Worm (Caenorhabditis elegans) whole organism, L2 larva: ENCODE results near the gene ZK896.4.

Experiments used
- C34F6.9 ChIP-seq: fragments of 150-350 bp; optimal IDR thresholded peaks from 2 replicates; lab custom pipeline; 2014; ENCODE audit warnings: missing biosample characterization, missing genetic modification characterization
- F13H6.1 ChIP-seq: sonication (generic microtip); optimal IDR thresholded peaks from 2 replicates; lab custom pipeline; 2016; ENCODE audit warnings: missing genetic modification characterization, missing compliant biosample characterization
- R02D3.7 ChIP-seq: fragments of 150-350 bp; optimal IDR thresholded peaks from 2 replicates; lab custom pipeline; 2014; ENCODE audit warnings: missing biosample characterization, missing genetic modification characterization
- Y55F3AM.14 ChIP-seq: fragments of 200-800 bp; sonication (Bioruptor generic); optimal IDR thresholded peaks from 2 replicates; lab custom pipeline; 2018; ENCODE audit warnings: mild to moderate bottlenecking, missing genetic modification characterization, missing compliant biosample characterization
- ZK546.5 ChIP-seq: sonication (generic microtip); optimal IDR thresholded peaks from 2 replicates; lab custom pipeline; 2017; ENCODE audit warnings: missing biosample characterization, missing genetic modification characterization
- alr-1 ChIP-seq: fragments of 150-350 bp; optimal IDR thresholded peaks from 2 replicates; lab custom pipeline; 2014; ENCODE audit warnings: missing biosample characterization, missing genetic modification characterization
- aly-2 ChIP-seq: fragments of 150-350 bp; optimal IDR thresholded peaks from 2 replicates; lab custom pipeline; 2014; ENCODE audit warnings: missing biosample characterization, missing genetic modification characterization
- ama-1 ChIP-seq: fragments of 150-350 bp; optimal IDR thresholded peaks from 2 replicates; lab custom pipeline; 2018; ENCODE audit warnings: inconsistent platforms
- blmp-1 ChIP-seq: sonication (generic microtip); optimal IDR thresholded peaks from 2 replicates; lab custom pipeline; 2017; ENCODE audit warnings: missing genetic modification characterization, mild to moderate bottlenecking, missing compliant biosample characterization, antibody characterized with exemption, moderate library complexity; ENCODE audit not compliant: insufficient read depth
- ceh-16 ChIP-seq: fragments of 150-350 bp; optimal IDR thresholded peaks from 2 replicates; lab custom pipeline; 2014; ENCODE audit warnings: missing biosample characterization, missing genetic modification characterization
- ceh-82 ChIP-seq: fragments of 150-350 bp; optimal IDR thresholded peaks from 2 replicates; lab custom pipeline; 2014; ENCODE audit warnings: missing biosample characterization, missing genetic modification characterization
- dmd-4 ChIP-seq: sonication (generic microtip); optimal IDR thresholded peaks from 2 replicates; lab custom pipeline; 2017; ENCODE audit warnings: missing biosample characterization, missing genetic modification characterization
- elt-3 ChIP-seq: sonication (generic microtip); optimal IDR thresholded peaks from 2 replicates; lab custom pipeline; 2017; ENCODE audit warnings: missing biosample characterization, missing genetic modification characterization
- fos-1 ChIP-seq: fragments of 150-350 bp; optimal IDR thresholded peaks from 2 replicates; lab custom pipeline; 2014; ENCODE audit warnings: missing biosample characterization, missing genetic modification characterization
- gmeb-1 ChIP-seq: fragments of 150-350 bp; optimal IDR thresholded peaks from 2 replicates; lab custom pipeline; 2014; ENCODE audit warnings: missing biosample characterization, missing genetic modification characterization
- lsy-2 ChIP-seq, 2 experiments: fragments of 150-350 bp in 1 of 2; sonication (generic microtip) in 1 of 2; optimal IDR thresholded peaks; 2 replicates each; lab custom pipeline; 2014 to 2017; ENCODE audit warnings: missing biosample characterization in 2 of 2, missing genetic modification characterization in 2 of 2
- mab-5 ChIP-seq: fragments of 150-350 bp; optimal IDR thresholded peaks from 2 replicates; lab custom pipeline; 2014; ENCODE audit warnings: missing biosample characterization, missing genetic modification characterization
- mbf-1 ChIP-seq: sonication (generic microtip); optimal IDR thresholded peaks from 2 replicates; lab custom pipeline; 2017; ENCODE audit warnings: missing biosample characterization, missing genetic modification characterization
- mdl-1 ChIP-seq, 2 experiments: fragments of 150-350 bp in 1 of 2; sonication (generic microtip) in 1 of 2; optimal IDR thresholded peaks; 2 replicates each; lab custom pipeline; 2017; ENCODE audit warnings: missing biosample characterization in 2 of 2, missing genetic modification characterization in 2 of 2
- nhr-10 ChIP-seq: sonication (generic microtip); optimal IDR thresholded peaks from 2 replicates; lab custom pipeline; 2017; ENCODE audit warnings: missing biosample characterization, missing genetic modification characterization
- nhr-12 ChIP-seq: fragments of 150-350 bp; optimal IDR thresholded peaks from 2 replicates; lab custom pipeline; 2014; ENCODE audit warnings: missing biosample characterization, missing genetic modification characterization
- nhr-21 ChIP-seq: fragments of 150-350 bp; optimal IDR thresholded peaks from 2 replicates; lab custom pipeline; 2014; ENCODE audit warnings: missing biosample characterization, missing genetic modification characterization
- nhr-23 ChIP-seq: fragments of 150-350 bp; optimal IDR thresholded peaks from 2 replicates; lab custom pipeline; 2014; ENCODE audit warnings: missing biosample characterization, missing genetic modification reagents, missing genetic modification characterization
- nhr-237 ChIP-seq: fragments of 150-350 bp; optimal IDR thresholded peaks from 2 replicates; lab custom pipeline; 2014; ENCODE audit warnings: missing biosample characterization, missing genetic modification characterization
- nhr-25 ChIP-seq: fragments of 150-350 bp; sonication (generic microtip); optimal IDR thresholded peaks from 3 replicates; lab custom pipeline; 2014; ENCODE audit warnings: missing biosample characterization, missing genetic modification characterization
- nhr-77 ChIP-seq: fragments of 150-350 bp; optimal IDR thresholded peaks from 2 replicates; lab custom pipeline; 2014; ENCODE audit warnings: missing biosample characterization, missing genetic modification characterization
- peb-1 ChIP-seq: fragments of 150-350 bp; optimal IDR thresholded peaks from 2 replicates; lab custom pipeline; 2014; ENCODE audit warnings: missing biosample characterization, missing genetic modification characterization
- sem-4 ChIP-seq: fragments of 150-350 bp; optimal IDR thresholded peaks from 2 replicates; lab custom pipeline; 2014; ENCODE audit warnings: missing biosample characterization, missing genetic modification reagents, missing genetic modification characterization
- skn-1 ChIP-seq: sonication (generic microtip); optimal IDR thresholded peaks from 2 replicates; lab custom pipeline; 2017; ENCODE audit warnings: missing biosample characterization, missing genetic modification characterization
- sma-3 ChIP-seq: sonication (generic microtip); optimal IDR thresholded peaks from 2 replicates; lab custom pipeline; 2016; ENCODE audit warnings: missing genetic modification reagents, missing genetic modification characterization, missing compliant biosample characterization
- sma-9 ChIP-seq, 2 experiments: fragments of 150-350 bp in 1 of 2; sonication (generic microtip) in 1 of 2; optimal IDR thresholded peaks; 2 replicates each; lab custom pipeline; 2014 to 2016; ENCODE audit warnings: missing genetic modification characterization in 2 of 2, mild to moderate bottlenecking in 1 of 2, missing biosample characterization in 1 of 2, missing compliant biosample characterization in 1 of 2, missing genetic modification reagents in 1 of 2, moderate library complexity in 1 of 2
- unc-39 ChIP-seq: fragments of 150-350 bp; optimal IDR thresholded peaks from 2 replicates; lab custom pipeline; 2014; ENCODE audit warnings: missing biosample characterization, missing genetic modification characterization
- zag-1 ChIP-seq: fragments of 150-350 bp; optimal IDR thresholded peaks from 2 replicates; lab custom pipeline; 2014; ENCODE audit warnings: missing biosample characterization, missing genetic modification characterization
- ztf-1 ChIP-seq: fragments of 200-800 bp; sonication (Bioruptor generic); conservative IDR thresholded peaks from 2 replicates; pipeline ENCODE4 v1.3.6; 2022; ENCODE audit warnings: missing genetic modification characterization, missing compliant biosample characterization
- ztf-11 ChIP-seq: sonication (generic microtip); optimal IDR thresholded peaks from 2 replicates; lab custom pipeline; 2017; ENCODE audit warnings: missing biosample characterization, missing genetic modification characterization
- ztf-4 ChIP-seq: fragments of 150-350 bp; optimal IDR thresholded peaks from 2 replicates; lab custom pipeline; 2014; ENCODE audit warnings: missing biosample characterization, missing genetic modification characterization

Gene ZK896.4

ce11 chrIV:12893166-12893565, 10.1 kb upstream of the ZK896.4 start, which contains the start of gene K08D8.12:
Gene K08D8.12, plus strand, starts transcription at chrIV:12893466.
- TF ChIP-seq mdl-1 (tag; optimal IDR thresholded peaks at IDR 0.05; lab: Kevin White, UChicago) (no peak), nhr-23 (tag; lab: Kevin White, UChicago) (no peak), mbf-1 (tag; lab: Kevin White, UChicago) (no peak), dmd-4 (no peak), lsy-2 (tag; optimal IDR thresholded peaks at IDR 0.05; lab: Kevin White, UChicago) (no peak), Y55F3AM.14 (GFP tag; lab: Kevin White, UChicago) (no peak), ama-1 (lab: Kevin White, UChicago) (no peak), ceh-16 (tag; lab: Kevin White, UChicago) (no peak), zag-1 (tag; lab: Kevin White, UChicago) (no peak), sma-3 (GFP tag; lab: Kevin White, UChicago) (no peak), ztf-1 (GFP tag; lab: Robert Waterston, UW) (no peak)
- TF ChIP-seq, all 48 proteins: peak for 0

ce11 chrIV:12892194-12892593, 9.1 kb upstream of the ZK896.4 start, which contains the start of gene K08D8.1:
Gene K08D8.1, plus strand, starts transcription at chrIV:12892494.
- TF ChIP-seq C34F6.9 (no peak), skn-1 (no peak), aly-2 (tag; lab: Kevin White, UChicago) (no peak), mab-5 (tag; lab: Kevin White, UChicago) (no peak), sem-4 (tag; lab: Kevin White, UChicago) (no peak), lsy-2 (tag; optimal IDR thresholded peaks at IDR 0.05; lab: Kevin White, UChicago) (no peak), ztf-11 (tag; lab: Kevin White, UChicago) (no peak), zag-1 (tag; lab: Kevin White, UChicago) (no peak), elt-3 (no peak), blmp-1 (tag; lab: Kevin White, UChicago) (no peak), nhr-12 (tag; lab: Kevin White, UChicago) (no peak), ztf-1 (GFP tag; lab: Robert Waterston, UW) (no peak), nhr-10 (tag; lab: Kevin White, UChicago) (no peak), nhr-25 (tag; lab: Kevin White, UChicago) (no peak)

ce11 chrIV:12891080-12891479, 8.0 kb upstream of the ZK896.4 start:
- TF ChIP-seq fos-1 (tag; lab: Kevin White, UChicago) (peak; percentile 45), ceh-82 (tag; lab: Kevin White, UChicago) (no peak), ztf-11 (tag; lab: Kevin White, UChicago) (no peak), aly-2 (tag; lab: Kevin White, UChicago) (no peak), ztf-1 (GFP tag; lab: Robert Waterston, UW) (no peak), nhr-77 (tag; lab: Kevin White, UChicago) (no peak), sma-9 (GFP tag; optimal IDR thresholded peaks at IDR 0.05; lab: Kevin White, UChicago) (peak; percentile 89), sma-9 (tag; optimal IDR thresholded peaks at IDR 0.05; lab: Kevin White, UChicago) (no peak), ZK546.5 (no peak)

ce11 chrIV:12890445-12890844, 7.4 kb upstream of the ZK896.4 start, which contains the start of gene K08D8.6:
Gene K08D8.6, minus strand, starts transcription at chrIV:12890508.
- peak; percentile 70 for TF ChIP-seq sma-9 (GFP tag; optimal IDR thresholded peaks at IDR 0.05; lab: Kevin White, UChicago)
- no peak for TF ChIP-seq sma-9 (tag; optimal IDR thresholded peaks at IDR 0.05; lab: Kevin White, UChicago)
- TF ChIP-seq peb-1 = no peak
- no peak for TF ChIP-seq sem-4 (tag; lab: Kevin White, UChicago)
- TF ChIP-seq ceh-82 (tag; lab: Kevin White, UChicago) = no peak
- TF ChIP-seq F13H6.1 (tag; lab: Kevin White, UChicago) = no peak
- no peak for TF ChIP-seq sma-3 (GFP tag; lab: Kevin White, UChicago)
- no peak for TF ChIP-seq elt-3
- peak; percentile 96 for TF ChIP-seq fos-1 (tag; lab: Kevin White, UChicago)
- TF ChIP-seq lsy-2 (tag; optimal IDR thresholded peaks at IDR 0.05; lab: Kevin White, UChicago) = no peak
- TF ChIP-seq ztf-4 (tag; lab: Kevin White, UChicago) = no peak
- peak; percentile 15 for TF ChIP-seq gmeb-1
- TF ChIP-seq unc-39 = no peak
- no peak for TF ChIP-seq nhr-237 (tag; lab: Kevin White, UChicago)

ce11 chrIV:12886012-12886411, 2.9 kb upstream of the ZK896.4 start:
- TF ChIP-seq ceh-16 (tag; lab: Kevin White, UChicago) = no peak
- TF ChIP-seq alr-1 (tag; lab: Kevin White, UChicago) = no peak
- TF ChIP-seq fos-1 (tag; lab: Kevin White, UChicago) = peak; percentile 67
- no peak for TF ChIP-seq R02D3.7
- no peak for TF ChIP-seq nhr-21
